Fruit fly (Drosophila melanogaster) whole organism: ENCODE results near the gene CG12535.

ENCODE experiments used
- pan ChIP-seq: fragments of >200 bp; optimal IDR thresholded peaks from 2 replicates; lab custom pipeline; 2017
- psq ChIP-seq: fragments of >200 bp; optimal IDR thresholded peaks from 2 replicates; lab custom pipeline; 2017

DNA sequence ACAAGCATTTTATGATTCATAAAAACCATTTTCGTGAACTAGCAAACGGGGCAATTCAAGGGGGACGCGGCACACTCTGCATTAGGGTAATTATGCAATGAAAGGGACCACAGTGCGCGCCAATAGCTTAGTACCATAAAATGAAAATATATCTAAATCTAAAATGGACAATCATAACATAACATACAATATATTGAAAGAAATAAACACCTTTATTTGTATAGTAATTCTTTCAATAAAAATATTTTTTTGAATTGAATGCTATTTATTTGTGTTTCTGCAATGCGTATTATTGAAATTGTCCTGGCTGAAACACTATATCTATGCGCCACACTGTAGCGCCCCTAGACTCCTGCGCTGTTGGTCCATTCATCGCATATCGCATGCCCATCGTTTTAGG is 97.8 kb downstream of the CG12535 start:
- TF ChIP-seq pan (lab: Kevin White, UChicago): no peak
- TF ChIP-seq psq (lab: Kevin White, UChicago): no peak
